Worm (Caenorhabditis elegans): Measurements from ENCODE around the gene F44E5.17.
A peak's percentile ranks its signal among the peaks of the same experiment; 100 is the strongest.

The F44E5.17 gene

ce11 chrII:11777893-11778480 is 29.6 kb upstream of the F44E5.17 start, which contains the start of the genes patr-1 and dna-2:
Gene patr-1, minus strand, starts transcription at chrII:11777943.
Gene dna-2, plus strand, starts transcription at chrII:11778430.
- TF ChIP-seq mdl-1 (tag; optimal IDR thresholded peaks at IDR 0.05) (no peak), lin-15B (tag; optimal IDR thresholded peaks at IDR 0.05) (peak; percentile 78), daf-12 (tag; optimal IDR thresholded peaks at IDR 0.05) (no peak), nfya-1 (tag; optimal IDR thresholded peaks at IDR 0.05; ENCODE audit: insufficient read depth) (peak; percentile 85), elt-1 (tag; optimal IDR thresholded peaks at IDR 0.05) (no peak), aly-2 (tag; optimal IDR thresholded peaks at IDR 0.05) (no peak), elt-3 (tag; optimal IDR thresholded peaks at IDR 0.05) (no peak), nhr-43 (tag; optimal IDR thresholded peaks at IDR 0.05; ENCODE audit: poor library complexity, severe bottlenecking) (peak; percentile 19), lsy-12 (tag; optimal IDR thresholded peaks at IDR 0.05) (no peak), egl-27 (tag; optimal IDR thresholded peaks at IDR 0.05) (no peak), skn-1 (tag; optimal IDR thresholded peaks at IDR 0.05) (peak; percentile 45), ceh-28 (tag; optimal IDR thresholded peaks at IDR 0.05) (no peak), nhr-23 (tag; optimal IDR thresholded peaks at IDR 0.05) (peak; percentile 48), pha-4 (tag; optimal IDR thresholded peaks at IDR 0.05) (peak; percentile 77), lin-39 (tag; optimal IDR thresholded peaks at IDR 0.05) (peak; percentile 24), egl-5 (tag; optimal IDR thresholded peaks at IDR 0.05) (peak; percentile 5), R02D3.7 (tag; optimal IDR thresholded peaks at IDR 0.05) (peak; percentile 43), ceh-9 (tag; optimal IDR thresholded peaks at IDR 0.05) (no peak), ama-1 (optimal IDR thresholded peaks at IDR 0.05) (no peak), hmg-11 (tag; optimal IDR thresholded peaks at IDR 0.05) (peak; percentile 36), nhr-28 (tag; optimal IDR thresholded peaks at IDR 0.05) (no peak), elt-2 (tag; optimal IDR thresholded peaks at IDR 0.05) (peak; percentile 31), eor-1 (tag; optimal IDR thresholded peaks at IDR 0.05) (no peak), ZK546.5 (tag; optimal IDR thresholded peaks at IDR 0.05) (no peak), nhr-25 (tag; optimal IDR thresholded peaks at IDR 0.05) (peak; percentile 49), snpc-4 (tag; optimal IDR thresholded peaks at IDR 0.05) (no peak)

- no peak for TF ChIP-seq fos-1 (tag; optimal IDR thresholded peaks at IDR 0.05)
- no peak for TF ChIP-seq egl-27 (tag; optimal IDR thresholded peaks at IDR 0.05)
- no peak for TF ChIP-seq mdl-1 (tag; optimal IDR thresholded peaks at IDR 0.05)
- no peak for TF ChIP-seq pqm-1 (tag; optimal IDR thresholded peaks at IDR 0.05)
- TF ChIP-seq daf-12 (tag; optimal IDR thresholded peaks at IDR 0.05), result no peak
- TF ChIP-seq tbx-2 (tag; optimal IDR thresholded peaks at IDR 0.05), result no peak
- TF ChIP-seq lin-15B (tag; optimal IDR thresholded peaks at IDR 0.05), result no peak
- no peak for TF ChIP-seq unc-62 (GFP tag; optimal IDR thresholded peaks at IDR 0.05)
- TF ChIP-seq egl-5 (tag; optimal IDR thresholded peaks at IDR 0.05), result no peak
- TF ChIP-seq nhr-23 (tag; optimal IDR thresholded peaks at IDR 0.05), result no peak
- no peak for TF ChIP-seq nfya-1 (tag; optimal IDR thresholded peaks at IDR 0.05; ENCODE audit: insufficient read depth)
- TF ChIP-seq fkh-10 (GFP tag; optimal IDR thresholded peaks at IDR 0.05), result no peak
- TF ChIP-seq nhr-12 (tag; optimal IDR thresholded peaks at IDR 0.05), result no peak
- no peak for TF ChIP-seq nhr-25 (tag; optimal IDR thresholded peaks at IDR 0.05)
- TF ChIP-seq ceh-28 (tag; optimal IDR thresholded peaks at IDR 0.05), result no peak
- no peak for TF ChIP-seq nhr-43 (tag; optimal IDR thresholded peaks at IDR 0.05; ENCODE audit: poor library complexity, severe bottlenecking)
These were observed 25.8 kb upstream of the F44E5.17 start, which contains the start of gene F44E5.1 for ce11 chrII:11774218-11774617. Gene F44E5.1, minus strand, starts transcription at chrII:11774559.

- no peak for TF ChIP-seq R02D3.7 (tag; optimal IDR thresholded peaks at IDR 0.05)
- no peak for TF ChIP-seq ZK546.5 (tag; optimal IDR thresholded peaks at IDR 0.05)
- no peak for TF ChIP-seq elt-1 (tag; optimal IDR thresholded peaks at IDR 0.05)
- TF ChIP-seq elt-2 (tag; optimal IDR thresholded peaks at IDR 0.05), result no peak
- TF ChIP-seq fos-1 (tag; optimal IDR thresholded peaks at IDR 0.05), result no peak
- TF ChIP-seq unc-62 (GFP tag; optimal IDR thresholded peaks at IDR 0.05), result no peak
- TF ChIP-seq nhr-28 (tag; optimal IDR thresholded peaks at IDR 0.05), result no peak
- TF ChIP-seq jun-1 (tag; optimal IDR thresholded peaks at IDR 0.05), result no peak
- TF ChIP-seq ztf-4 (tag; optimal IDR thresholded peaks at IDR 0.05), result no peak
- TF ChIP-seq skn-1 (tag; optimal IDR thresholded peaks at IDR 0.05), result no peak
- no peak for TF ChIP-seq nhr-76 (tag; optimal IDR thresholded peaks at IDR 0.05)
- no peak for TF ChIP-seq ceh-82 (tag; optimal IDR thresholded peaks at IDR 0.05)
- TF ChIP-seq snpc-4 (tag; optimal IDR thresholded peaks at IDR 0.05), result no peak
- TF ChIP-seq ztf-11 (tag; optimal IDR thresholded peaks at IDR 0.05), result no peak
These were observed 24.0 kb upstream of the F44E5.17 start, which contains the start of gene F44E5.15 for ce11 chrII:11772364-11772763. Gene F44E5.15, plus strand, starts transcription at chrII:11772664.
